Fruit fly (Drosophila melanogaster) whole organism, prepupa: ENCODE measurements around the gene PVRAP.

Source experiments
- CG11902 ChIP-seq: fragments of 200-800 bp; sonication (Bioruptor generic); optimal IDR thresholded peaks from 3 replicates; lab custom pipeline; 2016; ENCODE audit warnings: missing biosample characterization, missing genetic modification characterization
- CG1621 ChIP-seq: fragments of 200-800 bp; sonication (Bioruptor generic); optimal IDR thresholded peaks from 3 replicates; lab custom pipeline; 2018; ENCODE audit warnings: missing biosample characterization, mild to moderate bottlenecking, missing genetic modification characterization
- CG3032 ChIP-seq: fragments of 200-800 bp; optimal IDR thresholded peaks from 2 replicates; lab custom pipeline; 2019; ENCODE audit warnings: missing biosample characterization, mild to moderate bottlenecking, missing genetic modification characterization, moderate library complexity
- CG31627 ChIP-seq: fragments of 200-800 bp; sonication (Bioruptor generic); optimal IDR thresholded peaks from 3 replicates; lab custom pipeline; 2016; ENCODE audit warnings: missing biosample characterization, missing genetic modification characterization
- CG32006 ChIP-seq: fragments of 200-800 bp; sonication (Bioruptor generic); optimal IDR thresholded peaks from 3 replicates; lab custom pipeline; 2017; ENCODE audit warnings: missing biosample characterization, mild to moderate bottlenecking, missing genetic modification characterization
- CG34406 ChIP-seq: fragments of 200-800 bp; sonication (Bioruptor generic); optimal IDR thresholded peaks from 3 replicates; lab custom pipeline; 2016; ENCODE audit warnings: missing biosample characterization, missing genetic modification characterization
- CG3919 ChIP-seq: fragments of 200-800 bp; sonication (Bioruptor generic); optimal IDR thresholded peaks from 3 replicates; lab custom pipeline; 2016; ENCODE audit warnings: missing biosample characterization, missing genetic modification characterization
- CG4318 ChIP-seq: fragments of 200-800 bp; sonication (Bioruptor generic); optimal IDR thresholded peaks from 3 replicates; lab custom pipeline; 2017; ENCODE audit warnings: missing biosample characterization, mild to moderate bottlenecking, missing genetic modification characterization
- CG6163 ChIP-seq: fragments of 200-800 bp; sonication (Bioruptor generic); IDR thresholded peaks from 3 replicates; pipeline ENCODE4 v1.3.6; 2022; ENCODE audit warnings: missing biosample characterization, missing genetic modification characterization
- CG6792 ChIP-seq: fragments of 200-800 bp; sonication (Bioruptor generic); optimal IDR thresholded peaks from 3 replicates; lab custom pipeline; 2016; ENCODE audit warnings: missing biosample characterization, missing genetic modification characterization
- CG6808 ChIP-seq: fragments of 200-800 bp; sonication (Bioruptor generic); optimal IDR thresholded peaks from 3 replicates; lab custom pipeline; 2017; ENCODE audit warnings: missing biosample characterization, missing genetic modification characterization, mild to moderate bottlenecking, moderate library complexity, missing genetic modification reagents
- CG6854 ChIP-seq: fragments of 200-800 bp; sonication (Bioruptor generic); optimal IDR thresholded peaks from 2 replicates; lab custom pipeline; 2017; ENCODE audit warnings: missing biosample characterization, mild to moderate bottlenecking, missing genetic modification characterization
- CG7368 ChIP-seq: fragments of 200-800 bp; sonication (Bioruptor generic); optimal IDR thresholded peaks from 3 replicates; lab custom pipeline; 2016; ENCODE audit warnings: missing biosample characterization, missing genetic modification characterization
- CG8119 ChIP-seq: fragments of 200-800 bp; sonication (Bioruptor generic); IDR thresholded peaks from 3 replicates; pipeline ENCODE4 v1.3.6; 2022; ENCODE audit warnings: missing biosample characterization, missing genetic modification characterization
- CG8319 ChIP-seq: fragments of 200-800 bp; sonication (Bioruptor generic); optimal IDR thresholded peaks from 3 replicates; lab custom pipeline; 2016; ENCODE audit warnings: missing biosample characterization, missing genetic modification characterization
- CG8632 ChIP-seq: fragments of 200-800 bp; sonication (Bioruptor generic); optimal IDR thresholded peaks from 3 replicates; lab custom pipeline; 2016; ENCODE audit warnings: missing biosample characterization, missing genetic modification characterization
- CG9139 ChIP-seq: fragments of 200-800 bp; sonication (Bioruptor generic); optimal IDR thresholded peaks from 3 replicates; lab custom pipeline; 2017; ENCODE audit warnings: missing biosample characterization, mild to moderate bottlenecking, missing genetic modification characterization
- Eip75B ChIP-seq: fragments of 200-800 bp; sonication (Bioruptor generic); optimal IDR thresholded peaks from 3 replicates; lab custom pipeline; 2016; ENCODE audit warnings: missing biosample characterization, missing genetic modification characterization
- Eip78C ChIP-seq: fragments of 200-800 bp; sonication (Bioruptor generic); peaks from one replicate; lab custom pipeline; 2016; ENCODE audit warnings: missing biosample characterization, missing genetic modification characterization
- Ets21C ChIP-seq: fragments of 200-800 bp; sonication (Bioruptor generic); optimal IDR thresholded peaks from 3 replicates; lab custom pipeline; 2016; ENCODE audit warnings: missing biosample characterization, missing genetic modification characterization
- Ets96B ChIP-seq: fragments of 200-800 bp; optimal IDR thresholded peaks from 2 replicates; lab custom pipeline; 2019; ENCODE audit warnings: missing biosample characterization, mild to moderate bottlenecking, missing genetic modification characterization, moderate library complexity
- Hr39 ChIP-seq: fragments of 200-800 bp; sonication (Bioruptor generic); optimal IDR thresholded peaks from 2 replicates; lab custom pipeline; 2016; ENCODE audit warnings: missing biosample characterization, missing genetic modification characterization
- Hr4 ChIP-seq: fragments of 200-800 bp; sonication (Bioruptor generic); optimal IDR thresholded peaks from 3 replicates; lab custom pipeline; 2016; ENCODE audit warnings: missing biosample characterization, missing genetic modification characterization
- Lpt ChIP-seq: fragments of 200-800 bp; sonication (Bioruptor generic); optimal IDR thresholded peaks from 3 replicates; lab custom pipeline; 2016; ENCODE audit warnings: missing biosample characterization, missing genetic modification characterization
- OdsH ChIP-seq: fragments of 200-800 bp; sonication (Bioruptor generic); optimal IDR thresholded peaks from 3 replicates; lab custom pipeline; 2016; ENCODE audit warnings: missing biosample characterization, missing genetic modification characterization
- Sox102F ChIP-seq: fragments of 200-800 bp; sonication (Bioruptor generic); optimal IDR thresholded peaks from 2 replicates; lab custom pipeline; 2016; ENCODE audit warnings: missing biosample characterization, mild to moderate bottlenecking, missing genetic modification characterization
- Sox14 ChIP-seq: fragments of 200-800 bp; sonication (Bioruptor generic); optimal IDR thresholded peaks from 3 replicates; lab custom pipeline; 2016; ENCODE audit warnings: missing biosample characterization, missing genetic modification characterization
- Sox15 ChIP-seq: fragments of 200-800 bp; sonication (Bioruptor generic); optimal IDR thresholded peaks from 3 replicates; lab custom pipeline; 2016; ENCODE audit warnings: missing biosample characterization, missing genetic modification characterization
- dsx ChIP-seq: fragments of 200-800 bp; optimal IDR thresholded peaks from 3 replicates; lab custom pipeline; 2019; ENCODE audit warnings: missing biosample characterization, mild to moderate bottlenecking, missing genetic modification characterization, moderate library complexity; ENCODE audit not compliant: poor library complexity, severe bottlenecking
- fd85E ChIP-seq: fragments of 200-800 bp; sonication (Bioruptor generic); optimal IDR thresholded peaks from 3 replicates; lab custom pipeline; 2016; ENCODE audit warnings: missing biosample characterization, missing genetic modification characterization
- fkh ChIP-seq: fragments of 200-800 bp; sonication (Bioruptor generic); optimal IDR thresholded peaks from 3 replicates; lab custom pipeline; 2017; ENCODE audit warnings: missing biosample characterization, mild to moderate bottlenecking, missing genetic modification characterization, moderate library complexity
- lz ChIP-seq: fragments of 200-800 bp; sonication (Bioruptor generic); optimal IDR thresholded peaks from 3 replicates; lab custom pipeline; 2016; ENCODE audit warnings: missing biosample characterization, missing genetic modification characterization
- net ChIP-seq: fragments of 200-800 bp; sonication (Bioruptor generic); optimal IDR thresholded peaks from 3 replicates; lab custom pipeline; 2016; ENCODE audit warnings: missing biosample characterization, missing genetic modification characterization
- salr ChIP-seq, 2 experiments: fragments of 200-800 bp; sonication (Bioruptor generic); optimal IDR thresholded peaks; 3 replicates each; lab custom pipeline; 2016 to 2018; ENCODE audit warnings: missing biosample characterization in 2 of 2, missing genetic modification characterization in 2 of 2, mild to moderate bottlenecking in 1 of 2
- spab ChIP-seq: fragments of 200-800 bp; sonication (Bioruptor generic); optimal IDR thresholded peaks from 2 replicates; lab custom pipeline; 2017; ENCODE audit warnings: missing biosample characterization, mild to moderate bottlenecking, missing genetic modification characterization, missing genetic modification reagents
- ss ChIP-seq, 2 experiments: fragments of 200-800 bp; sonication (Bioruptor generic); optimal IDR thresholded peaks; 2 replicates in 1 of 2; 3 replicates in 1 of 2; lab custom pipeline; 2017 to 2018; ENCODE audit warnings: mild to moderate bottlenecking in 2 of 2, missing biosample characterization in 2 of 2, missing genetic modification characterization in 2 of 2, moderate library complexity in 1 of 2
- svp ChIP-seq: fragments of 200-800 bp; sonication (Bioruptor generic); peaks from one replicate; lab custom pipeline; 2016; ENCODE audit warnings: missing biosample characterization, missing genetic modification characterization
- topi ChIP-seq: fragments of 200-800 bp; sonication (Bioruptor generic); optimal IDR thresholded peaks from 3 replicates; lab custom pipeline; 2016; ENCODE audit warnings: missing biosample characterization, missing genetic modification characterization

PVRAP gene

DNA sequence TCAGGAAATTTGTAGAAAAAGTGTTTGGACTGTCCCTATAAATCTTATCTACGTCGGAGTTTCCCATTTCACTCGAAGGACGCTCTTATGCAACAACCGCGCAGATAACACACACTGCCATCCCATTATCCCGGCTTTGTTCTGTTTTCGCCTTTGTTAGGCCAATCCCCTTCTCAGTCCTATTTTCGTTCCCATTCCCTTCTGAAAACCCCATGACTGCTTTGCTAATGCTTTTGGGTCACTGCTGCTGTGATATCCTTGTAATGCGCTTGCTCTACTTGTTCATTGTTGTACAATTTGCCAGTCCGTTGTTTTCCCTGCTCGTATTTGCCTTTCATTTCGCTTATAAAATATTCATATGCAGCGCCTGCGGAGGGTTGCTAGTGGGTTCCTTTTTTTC lies 27.9 kb upstream of the PVRAP start:
- TF ChIP-seq CG8632, result no peak
- no peak for TF ChIP-seq CG32006 (GFP tag; lab: Kevin White, UChicago)
- TF ChIP-seq CG7368 (GFP tag; lab: Kevin White, UChicago), result no peak
- no peak for TF ChIP-seq spab
- TF ChIP-seq CG34406, result no peak
- TF ChIP-seq OdsH (GFP tag; lab: Kevin White, UChicago), result no peak
- TF ChIP-seq CG3032 (tag; lab: Kevin White, UChicago), result no peak
- no peak for TF ChIP-seq CG11902 (GFP tag; lab: Kevin White, UChicago)
- TF ChIP-seq ss (GFP tag; optimal IDR thresholded peaks at IDR 0.05; lab: Kevin White, UChicago), result no peak
- TF ChIP-seq CG9139 (GFP tag; lab: Kevin White, UChicago), result no peak
- TF ChIP-seq lz (GFP tag; lab: Kevin White, UChicago), result no peak
- no peak for TF ChIP-seq CG3919 (GFP tag; lab: Kevin White, UChicago)
- no peak for TF ChIP-seq topi
- TF ChIP-seq net (GFP tag; lab: Kevin White, UChicago), result no peak
- no peak for TF ChIP-seq CG8319
- no peak for TF ChIP-seq Ets96B (tag; lab: Kevin White, UChicago)

DNA sequence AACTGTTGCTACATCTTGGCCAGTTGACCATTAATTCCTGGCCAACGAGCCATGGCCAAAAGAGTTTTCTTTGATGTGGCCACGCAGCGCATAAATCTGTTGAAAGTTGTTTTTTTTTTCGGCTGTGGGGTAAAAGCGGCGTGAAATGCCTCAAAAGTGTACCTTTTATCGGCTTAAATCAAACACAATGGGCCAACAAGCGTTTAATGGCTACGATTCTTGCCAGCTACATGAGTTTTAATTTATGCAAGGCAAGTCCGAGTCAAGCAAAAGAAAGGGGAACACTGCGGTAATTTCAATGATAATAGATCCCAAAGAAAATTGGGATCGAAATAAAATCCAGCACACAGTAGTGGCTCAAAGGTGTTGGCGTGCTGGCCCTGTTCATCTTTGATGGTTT lies 26.8 kb upstream of the PVRAP start:
- TF ChIP-seq Sox15 (no peak), Sox102F (GFP tag; lab: Kevin White, UChicago) (no peak)

DNA sequence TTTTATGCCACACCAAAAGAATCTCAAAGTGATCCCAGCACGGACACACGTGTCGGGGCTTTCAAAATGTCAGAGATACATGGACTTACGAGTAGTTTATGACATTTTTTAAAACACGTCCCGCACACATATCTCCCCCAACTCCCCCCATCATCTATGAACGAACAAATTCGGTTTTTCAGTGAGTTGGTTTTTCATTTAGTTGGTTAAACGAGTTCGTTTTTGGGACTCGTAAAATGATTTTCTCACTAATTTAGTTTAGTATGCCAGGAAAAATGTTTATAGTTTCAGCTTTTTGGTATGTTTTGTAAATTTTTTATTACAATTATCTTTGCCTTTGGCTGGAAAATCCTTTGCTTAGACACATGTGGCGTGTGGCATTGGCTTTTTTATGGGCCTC lies 25.6 kb upstream of the PVRAP start:
- TF ChIP-seq CG11902 (GFP tag; lab: Kevin White, UChicago) (no peak), svp (GFP tag; lab: Kevin White, UChicago) (peak; percentile 36)

DNA sequence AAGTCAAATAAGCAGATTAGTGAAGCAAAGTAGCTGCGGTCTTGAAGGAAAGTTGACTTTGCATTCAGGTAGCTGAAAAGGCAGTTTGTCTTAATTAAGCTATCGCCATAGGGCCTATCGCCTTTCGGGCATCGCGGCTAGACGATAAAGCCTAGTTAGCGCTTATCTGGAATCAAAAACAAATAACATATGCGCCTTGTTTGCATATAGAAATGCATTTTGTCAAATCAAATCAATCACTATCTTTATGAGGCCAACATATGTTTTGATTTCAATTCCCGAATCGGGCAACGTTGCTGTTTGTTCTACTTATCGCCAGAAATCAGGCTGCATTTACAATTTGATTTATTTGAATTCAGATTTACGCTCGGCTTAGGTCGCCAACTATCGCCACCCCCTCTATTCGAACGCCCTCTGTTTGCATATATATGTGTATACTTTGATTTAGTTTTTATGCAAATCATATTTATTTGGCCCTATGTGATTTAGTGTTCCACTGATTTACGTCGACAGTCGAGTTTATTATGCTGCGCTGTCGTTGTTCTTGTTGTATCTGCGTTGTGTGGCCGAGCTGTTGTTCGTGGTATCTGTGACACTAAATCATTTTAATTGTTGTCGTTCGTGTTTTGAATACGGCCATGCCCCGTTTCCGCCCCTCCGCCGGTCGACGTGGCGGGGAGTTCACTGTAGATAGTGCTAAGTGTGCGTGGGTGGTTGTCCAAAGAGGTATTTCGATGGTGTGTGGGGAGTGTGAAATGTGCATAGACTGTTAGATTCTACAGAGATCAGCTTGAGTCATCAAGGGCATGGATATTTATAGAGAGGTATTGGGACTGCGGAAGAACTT lies 22.2 kb upstream of the PVRAP start:
- TF ChIP-seq spab (no peak), fkh (GFP tag; lab: Kevin White, UChicago) (peak; percentile 84)
- TF ChIP-seq, all 60 proteins: peak for 1

DNA sequence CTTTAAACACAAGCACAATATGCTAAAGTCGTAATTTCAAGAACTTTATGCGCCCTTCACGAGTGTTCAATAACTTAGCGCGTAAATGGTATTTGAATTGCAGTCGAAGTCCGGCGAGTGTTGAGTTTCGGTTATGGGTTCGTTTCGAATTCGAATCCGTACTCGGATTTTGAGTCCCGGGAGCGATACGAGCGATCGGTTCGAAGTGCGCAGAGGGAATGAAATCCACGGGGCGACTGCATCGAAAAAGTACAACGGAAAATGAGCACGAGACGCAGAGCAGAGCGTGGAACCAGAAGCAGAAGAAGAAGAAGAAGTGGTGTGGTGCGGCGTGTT lies 21.3 kb upstream of the PVRAP start, which contains the start of gene CG10479:
Gene CG10479, minus strand, starts transcription at position 223 of the 336 bp plus-strand sequence.
- TF ChIP-seq topi (no peak), CG8632 (no peak), Lpt (GFP tag; lab: Kevin White, UChicago) (no peak), CG6163 (GFP tag; lab: Robert Waterston, UW) (peak; percentile 5; the same call in 1 of the 3 replicates), CG8319 (no peak), CG1621 (tag; lab: Kevin White, UChicago) (no peak), Sox15 (no peak), CG3032 (tag; lab: Kevin White, UChicago) (no peak), CG6792 (GFP tag; lab: Kevin White, UChicago) (no peak), Sox14 (no peak), CG4318 (GFP tag; lab: Kevin White, UChicago) (no peak), Eip78C (GFP tag; lab: Kevin White, UChicago) (peak; percentile 18)
- TF ChIP-seq, all 60 proteins: peak for 2

DNA sequence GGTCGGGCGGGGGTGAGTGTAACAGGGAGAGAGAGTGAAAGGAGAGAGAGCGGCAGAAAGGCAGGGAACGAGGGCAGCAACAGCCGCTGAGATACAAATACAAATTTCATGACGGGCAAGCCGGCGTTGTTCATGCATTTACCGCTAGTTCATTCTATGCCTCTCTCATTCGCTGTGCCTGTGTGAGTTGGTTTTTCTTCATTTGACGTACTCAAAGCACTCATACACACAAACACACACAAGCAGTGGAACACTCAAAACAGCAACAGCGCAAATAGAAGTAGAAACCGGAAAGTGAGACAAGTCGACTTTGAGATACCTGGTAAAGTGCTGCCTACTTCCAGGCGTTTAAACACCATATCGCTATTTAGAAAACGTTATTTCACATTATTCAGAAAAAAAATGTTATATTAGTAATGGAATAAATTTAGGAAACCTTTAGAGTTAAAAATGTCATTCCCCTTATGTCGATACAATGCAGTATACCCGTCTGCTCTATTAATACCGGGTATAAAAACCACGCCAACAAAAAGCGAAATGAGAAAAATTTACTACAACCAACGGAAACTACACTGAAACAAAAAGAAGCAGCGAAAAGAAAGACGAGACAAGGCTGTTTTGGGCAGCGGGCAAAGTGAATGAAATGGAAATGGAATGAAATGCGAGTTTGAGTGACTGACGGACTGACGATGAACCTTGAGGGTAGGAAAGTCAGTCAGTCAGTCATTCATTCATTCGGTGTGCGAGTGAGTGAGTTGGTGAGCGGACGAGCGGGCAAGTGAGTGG lies 20.7 kb upstream of the PVRAP start:
- no peak for TF ChIP-seq Ets21C (GFP tag; lab: Kevin White, UChicago)
- TF ChIP-seq dsx (GFP tag; lab: Kevin White, UChicago), result no peak
- peak; percentile 27 for TF ChIP-seq CG31627
- peak; percentile 72 for TF ChIP-seq Hr4 (GFP tag; lab: Kevin White, UChicago)
- peak; percentile 78 for TF ChIP-seq CG8119 (GFP tag; lab: Robert Waterston, UW)
- peak; percentile 33 for TF ChIP-seq CG3032 (tag; lab: Kevin White, UChicago)
- no peak for TF ChIP-seq Sox102F (GFP tag; lab: Kevin White, UChicago)
- peak; percentile 25 for TF ChIP-seq topi
- peak; percentile 6 to 7 for TF ChIP-seq ss (GFP tag; optimal IDR thresholded peaks at IDR 0.05; lab: Kevin White, UChicago)
- TF ChIP-seq net (GFP tag; lab: Kevin White, UChicago), result no peak
- peak; percentile 25 for TF ChIP-seq Hr39
- TF ChIP-seq fd85E, result no peak
- TF ChIP-seq Lpt (GFP tag; lab: Kevin White, UChicago), result no peak
- TF ChIP-seq CG6808 (GFP tag; lab: Kevin White, UChicago), result peak; percentile 15
- peak; percentile 26 for TF ChIP-seq lz (GFP tag; lab: Kevin White, UChicago)
- TF ChIP-seq salr (GFP tag; optimal IDR thresholded peaks at IDR 0.05; lab: Kevin White, UChicago), result peak in 1 of 2 experiments; percentile 63
- no peak for TF ChIP-seq CG6854 (GFP tag; lab: Kevin White, UChicago)
- no peak for TF ChIP-seq CG34406
- peak; percentile 79 for TF ChIP-seq CG32006 (GFP tag; lab: Kevin White, UChicago)
- TF ChIP-seq Eip75B, result peak; percentile 68
